Worm (Caenorhabditis elegans): ENCODE results near the gene Y51A2B.2.
"Not testable (repeated sequence)": the region's sequence is repeated elsewhere in the genome, so short reads cannot be mapped to it uniquely, and the experiment has no call there.

The Y51A2B.2 gene

DNA sequence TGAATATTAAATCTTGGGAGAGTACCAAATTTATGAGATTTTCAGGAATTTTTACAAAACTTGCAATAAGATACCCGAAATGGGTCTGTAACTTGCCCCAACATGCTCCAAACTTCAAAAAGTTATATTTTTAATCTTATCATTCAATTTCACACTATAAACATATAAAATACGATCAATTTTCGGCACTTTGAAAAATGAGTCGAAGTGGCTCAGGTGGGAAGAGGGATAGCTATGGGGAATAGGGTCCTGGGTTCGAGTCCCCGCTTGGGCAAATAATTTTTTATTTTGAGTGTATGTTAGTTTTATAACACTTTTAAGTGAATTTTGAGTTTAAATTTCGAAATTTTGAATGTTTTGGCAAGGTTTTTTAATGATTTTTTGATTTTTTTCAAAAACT, 3.3 kb upstream of the Y51A2B.2 start:
- TF ChIP-seq him-1 (tag; optimal IDR thresholded peaks at IDR 0.05) (no peak), W03F9.2 (tag; optimal IDR thresholded peaks at IDR 0.05) (no peak), dao-5 (tag; optimal IDR thresholded peaks at IDR 0.05) (no peak)

DNA sequence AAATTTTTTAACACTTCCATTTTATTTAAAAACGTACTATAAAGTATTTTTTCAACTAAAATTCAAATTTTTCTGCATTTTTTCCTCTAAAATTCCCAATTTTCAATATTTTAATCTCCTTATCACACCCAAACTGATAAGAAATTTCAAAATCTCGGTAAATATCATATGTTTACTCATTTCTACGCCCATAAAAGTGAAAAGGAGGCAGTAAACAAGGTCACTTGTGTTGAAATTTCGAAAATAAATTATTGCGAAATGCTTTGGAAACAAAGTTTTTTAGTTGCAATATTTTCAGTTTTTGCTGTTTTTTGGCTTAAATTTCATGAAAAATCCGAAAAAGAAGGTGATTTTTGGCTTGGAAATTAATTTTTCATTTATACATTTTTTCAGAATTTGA, 2.7 kb upstream of the Y51A2B.2 start, which contains the start of gene C08E8.4:
C08E8.4 (plus strand) TSS at position 268 of the 400 bp plus-strand sequence.
- no peak for TF ChIP-seq W03F9.2 (tag; optimal IDR thresholded peaks at IDR 0.05)
- TF ChIP-seq him-1 (tag; optimal IDR thresholded peaks at IDR 0.05): no peak
- no peak for TF ChIP-seq dao-5 (tag; optimal IDR thresholded peaks at IDR 0.05)

DNA sequence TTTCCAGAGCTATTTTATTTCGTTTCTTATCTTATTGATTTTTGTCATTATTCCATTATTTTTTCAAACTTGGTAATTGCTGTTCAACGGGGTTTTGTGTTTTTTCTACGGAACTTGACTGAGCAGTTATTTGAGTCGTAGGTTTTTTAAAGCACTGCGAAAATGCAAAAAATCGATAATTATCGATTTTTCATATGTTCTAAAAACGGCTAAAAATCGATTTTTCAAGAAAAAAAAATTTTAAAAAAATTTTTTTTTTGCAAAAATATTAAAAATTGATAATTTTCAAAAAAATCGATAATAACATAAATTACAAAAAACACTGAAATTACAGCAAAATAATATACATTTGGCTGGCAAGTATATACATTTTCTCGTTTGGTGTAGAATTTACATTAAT, 1.3 kb downstream of the Y51A2B.2 start:
- TF ChIP-seq dao-5 (tag; optimal IDR thresholded peaks at IDR 0.05) (no peak), W03F9.2 (tag; optimal IDR thresholded peaks at IDR 0.05) (no peak), him-1 (tag; optimal IDR thresholded peaks at IDR 0.05) (no peak)

DNA sequence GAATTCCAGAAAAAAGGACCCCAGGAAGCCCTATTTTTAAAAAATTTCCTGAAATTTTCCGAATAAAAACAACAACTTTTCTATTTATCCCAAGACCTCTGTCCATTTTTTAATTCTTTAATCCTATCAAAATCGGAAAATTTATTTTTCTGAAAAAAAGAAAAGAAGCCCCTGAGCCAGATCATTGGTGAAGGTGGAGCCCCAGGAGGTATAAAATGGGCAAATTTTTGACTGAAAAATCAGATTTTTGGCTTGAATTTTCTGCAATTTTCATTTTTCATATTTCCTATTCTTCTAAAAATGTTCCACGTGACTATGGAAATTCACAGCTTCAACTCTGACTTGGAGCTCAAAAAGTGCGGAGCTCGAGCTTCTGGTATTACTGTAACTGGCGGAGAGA, 4.5 kb downstream of the Y51A2B.2 start, which contains the start of gene Y51A2B.8:
Y51A2B.8 (plus strand) TSS at position 301 of the 400 bp plus-strand sequence.
- TF ChIP-seq dao-5 (tag; optimal IDR thresholded peaks at IDR 0.05): no peak
- TF ChIP-seq him-1 (tag; optimal IDR thresholded peaks at IDR 0.05): no peak
- no peak for TF ChIP-seq W03F9.2 (tag; optimal IDR thresholded peaks at IDR 0.05)

DNA sequence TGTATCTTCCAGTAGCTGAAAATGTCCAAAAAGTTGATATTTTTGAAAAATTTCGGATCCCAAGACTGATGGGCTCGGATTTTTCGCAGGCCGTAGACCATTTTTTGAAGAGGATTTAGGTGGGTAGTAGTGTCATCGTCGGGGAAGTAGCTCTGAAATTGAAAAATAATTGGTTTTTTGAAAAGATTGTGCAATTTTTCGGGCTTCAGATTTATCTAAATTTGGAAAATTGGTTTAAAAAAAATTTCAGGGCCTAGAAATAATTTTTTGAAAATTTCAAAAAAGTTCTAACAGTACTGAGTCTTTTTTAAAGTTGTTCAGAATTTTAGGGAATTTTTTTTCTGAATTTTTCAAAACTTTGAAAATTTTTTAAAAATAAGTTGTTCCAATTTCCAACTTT, 8.3 kb downstream of the Y51A2B.2 start, which contains the start of gene nhr-288:
nhr-288 (minus strand) TSS at position 101 of the 400 bp plus-strand sequence.
- TF ChIP-seq W03F9.2 (tag; optimal IDR thresholded peaks at IDR 0.05) (no peak), him-1 (tag; optimal IDR thresholded peaks at IDR 0.05) (no peak), dao-5 (tag; optimal IDR thresholded peaks at IDR 0.05) (no peak)

DNA sequence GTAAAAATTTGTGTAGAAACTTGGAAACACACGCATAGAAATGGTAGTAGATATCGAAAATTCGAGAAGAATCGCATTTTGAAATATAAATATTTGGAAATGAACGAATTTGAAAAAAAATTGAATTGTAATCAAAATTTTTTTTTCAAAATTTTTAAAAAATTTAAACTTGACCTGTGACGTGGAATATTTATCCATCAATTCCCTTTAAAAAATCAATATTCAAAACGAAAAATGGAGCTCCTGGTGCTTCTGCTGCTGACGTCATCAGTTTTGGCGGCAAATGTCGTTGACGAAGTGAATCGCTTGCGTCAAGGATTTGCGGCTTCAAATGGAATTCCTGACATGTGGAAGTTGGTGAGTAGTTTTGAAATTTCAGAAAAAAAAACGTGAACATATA, 14.8 kb downstream of the Y51A2B.2 start, which contains the start of the genes Y51A2B.4 and Y51A2B.5:
Y51A2B.4 (minus strand) TSS at position 101 of the 400 bp plus-strand sequence.
Y51A2B.5 (plus strand) TSS at position 232 of the 400 bp plus-strand sequence.
- TF ChIP-seq W03F9.2 (tag; optimal IDR thresholded peaks at IDR 0.05) (no peak), dao-5 (tag; optimal IDR thresholded peaks at IDR 0.05) (no peak), him-1 (tag; optimal IDR thresholded peaks at IDR 0.05) (no peak)

DNA sequence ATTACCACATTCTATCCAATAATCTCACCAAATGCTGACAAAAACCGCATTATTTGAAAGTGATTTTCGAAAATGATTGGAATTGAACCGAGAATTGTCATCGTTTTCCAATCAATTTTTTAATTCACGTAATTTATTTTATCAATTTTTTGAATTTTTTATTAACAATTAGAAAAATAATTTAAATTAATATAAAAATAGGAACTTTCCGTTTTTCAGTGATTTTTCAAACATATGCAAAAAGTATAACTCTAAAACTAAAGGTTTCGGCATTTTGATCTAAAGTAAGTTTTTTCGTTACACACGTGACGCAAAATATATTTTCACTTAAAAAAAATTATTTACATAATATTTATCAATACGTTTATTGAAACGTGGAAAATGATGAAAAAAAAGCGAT, 19.9 kb downstream of the Y51A2B.2 start, which contains the start of gene Y51A2B.6:
Y51A2B.6 (minus strand) TSS at position 101 of the 400 bp plus-strand sequence.
- TF ChIP-seq W03F9.2 (tag; optimal IDR thresholded peaks at IDR 0.05) (no peak), him-1 (tag; optimal IDR thresholded peaks at IDR 0.05) (no peak), dao-5 (tag; optimal IDR thresholded peaks at IDR 0.05) (no peak)

DNA sequence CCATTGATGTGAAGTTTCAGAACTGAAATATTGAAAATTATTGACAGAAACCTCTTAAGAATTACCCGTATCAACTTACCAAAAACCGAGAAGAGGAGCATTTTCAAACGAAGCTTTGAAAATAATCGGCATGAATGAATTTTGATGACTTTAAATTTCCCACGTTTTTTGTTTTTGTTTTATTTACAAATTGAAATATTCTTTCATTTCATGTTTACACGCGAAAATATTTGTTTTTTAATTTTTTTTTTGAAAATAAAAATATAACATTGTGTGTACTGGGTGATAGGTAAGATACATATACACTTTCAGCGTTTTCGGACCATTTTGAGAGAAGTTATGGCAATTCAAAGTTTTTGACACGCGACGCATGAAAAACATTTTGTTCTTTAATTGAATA, 21.4 kb downstream of the Y51A2B.2 start, which contains the start of gene Y51A2B.9:
Y51A2B.9 (minus strand) TSS at position 101 of the 400 bp plus-strand sequence.
- no peak for TF ChIP-seq W03F9.2 (tag; optimal IDR thresholded peaks at IDR 0.05)
- no peak for TF ChIP-seq him-1 (tag; optimal IDR thresholded peaks at IDR 0.05)
- no peak for TF ChIP-seq dao-5 (tag; optimal IDR thresholded peaks at IDR 0.05)

DNA sequence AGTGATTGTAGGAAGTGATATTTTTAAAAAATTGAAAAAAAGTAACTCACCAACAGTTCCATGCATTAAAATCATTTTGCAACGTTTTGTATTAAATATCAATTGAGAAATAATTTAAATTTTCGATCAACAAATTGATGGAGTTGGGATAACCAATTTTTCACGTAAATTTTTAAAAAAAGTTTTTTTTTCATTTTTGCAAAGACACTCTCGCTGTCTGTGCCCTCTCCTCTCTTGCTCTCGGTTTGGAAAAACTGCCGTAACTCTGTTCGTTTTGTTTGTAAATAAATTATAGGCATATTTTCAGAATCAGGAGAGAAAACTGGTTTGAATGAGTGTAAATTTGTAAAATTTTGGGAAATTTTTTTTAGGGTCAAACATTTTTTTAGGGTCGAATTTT, 23.5 kb downstream of the Y51A2B.2 start, which contains the start of gene Y51A2B.16:
Y51A2B.16 (minus strand) TSS at position 101 of the 400 bp plus-strand sequence.
- no peak for TF ChIP-seq him-1 (tag; optimal IDR thresholded peaks at IDR 0.05)
- no peak for TF ChIP-seq dao-5 (tag; optimal IDR thresholded peaks at IDR 0.05)
- no peak for TF ChIP-seq W03F9.2 (tag; optimal IDR thresholded peaks at IDR 0.05)

DNA sequence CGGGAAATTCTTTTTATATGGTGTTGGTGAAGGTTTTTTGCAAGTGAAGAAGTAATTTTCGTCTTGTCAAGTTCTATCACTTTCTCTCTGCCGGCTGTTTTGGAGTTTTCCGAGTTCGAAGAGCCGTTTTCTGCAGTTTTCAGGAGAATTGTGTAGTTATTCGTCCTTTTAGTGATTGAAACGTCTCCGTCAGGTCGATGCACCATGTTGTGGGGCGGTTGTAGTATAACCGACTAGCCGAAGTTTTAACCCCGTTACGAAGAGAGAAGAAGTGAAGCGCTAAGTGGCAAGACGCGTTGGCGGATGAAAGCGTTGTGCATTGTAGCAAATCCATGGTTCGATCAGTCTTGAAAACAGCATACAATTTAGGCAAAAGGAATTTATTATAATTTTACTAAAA, 28.4 kb downstream of the Y51A2B.2 start:
- TF ChIP-seq dao-5 (tag; optimal IDR thresholded peaks at IDR 0.05): no peak
- no peak for TF ChIP-seq W03F9.2 (tag; optimal IDR thresholded peaks at IDR 0.05)
- TF ChIP-seq him-1 (tag; optimal IDR thresholded peaks at IDR 0.05): no peak

DNA sequence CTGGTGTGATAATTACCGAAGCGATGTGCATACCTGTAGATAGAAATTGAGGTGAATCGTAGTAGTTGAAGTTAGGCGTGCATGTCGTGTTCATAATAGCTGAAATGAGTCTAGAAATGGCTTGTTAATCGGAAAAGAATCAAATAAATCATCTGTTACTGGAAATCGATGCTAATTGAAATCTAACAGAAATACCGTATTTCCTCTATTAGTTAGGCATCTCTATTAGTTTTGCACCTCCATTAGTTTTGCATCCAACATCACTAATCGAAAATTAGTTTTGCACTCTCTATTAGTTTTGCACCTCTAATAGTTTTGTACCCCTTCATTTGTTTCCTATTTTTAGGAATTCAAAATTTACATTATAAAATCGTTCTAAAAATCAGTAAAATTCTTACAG, 30.5 kb downstream of the Y51A2B.2 start, which contains the start of gene srh-209:
srh-209 (minus strand) TSS at position 101 of the 400 bp plus-strand sequence.
- TF ChIP-seq W03F9.2, him-1, dao-5 (tag; optimal IDR thresholded peaks at IDR 0.05): not testable (repeated sequence)

DNA sequence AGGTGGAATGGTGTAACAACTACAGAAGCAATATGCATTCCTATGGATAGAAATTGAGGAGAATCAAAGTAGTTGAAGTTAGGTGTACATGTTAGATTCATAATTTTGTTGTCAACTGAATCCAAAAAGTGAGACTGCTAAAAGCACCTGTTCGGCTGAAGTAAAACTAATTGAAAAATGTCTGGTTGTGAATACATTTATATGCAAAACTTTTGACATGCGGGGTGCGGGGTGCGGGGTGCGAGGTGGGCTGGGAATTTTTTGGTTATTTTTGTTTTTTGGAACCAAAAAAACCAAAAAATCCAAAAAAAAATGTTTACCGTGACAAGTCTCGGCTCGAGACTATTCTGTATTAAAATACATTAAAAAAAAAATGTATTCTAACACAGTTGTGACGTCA, 35.8 kb downstream of the Y51A2B.2 start, which contains the start of gene srh-207:
srh-207 (minus strand) TSS at position 101 of the 400 bp plus-strand sequence.
- no peak for TF ChIP-seq him-1 (tag; optimal IDR thresholded peaks at IDR 0.05)

DNA sequence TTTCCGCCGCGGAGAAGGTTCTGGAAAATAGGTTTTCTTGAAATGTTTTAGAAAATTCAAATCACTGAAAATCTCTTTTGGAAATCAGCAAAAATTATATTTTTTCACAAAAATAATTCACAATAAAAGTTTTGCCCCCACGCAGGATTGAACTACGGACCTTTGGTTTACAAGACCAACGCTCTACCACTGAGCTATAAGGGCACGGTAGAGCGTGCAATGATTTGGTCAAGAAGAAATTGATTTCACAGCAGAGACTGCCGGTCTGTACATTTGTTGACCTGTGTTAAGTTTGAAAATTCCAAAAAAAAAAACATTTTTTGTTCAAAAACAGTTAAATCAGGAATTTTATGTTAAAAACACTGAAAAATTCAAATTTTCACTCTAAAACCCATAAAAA, 38.1 kb downstream of the Y51A2B.2 start:
- TF ChIP-seq him-1 (tag; optimal IDR thresholded peaks at IDR 0.05): no peak
- no peak for TF ChIP-seq W03F9.2 (tag; optimal IDR thresholded peaks at IDR 0.05)
- TF ChIP-seq dao-5 (tag; optimal IDR thresholded peaks at IDR 0.05): no peak

DNA sequence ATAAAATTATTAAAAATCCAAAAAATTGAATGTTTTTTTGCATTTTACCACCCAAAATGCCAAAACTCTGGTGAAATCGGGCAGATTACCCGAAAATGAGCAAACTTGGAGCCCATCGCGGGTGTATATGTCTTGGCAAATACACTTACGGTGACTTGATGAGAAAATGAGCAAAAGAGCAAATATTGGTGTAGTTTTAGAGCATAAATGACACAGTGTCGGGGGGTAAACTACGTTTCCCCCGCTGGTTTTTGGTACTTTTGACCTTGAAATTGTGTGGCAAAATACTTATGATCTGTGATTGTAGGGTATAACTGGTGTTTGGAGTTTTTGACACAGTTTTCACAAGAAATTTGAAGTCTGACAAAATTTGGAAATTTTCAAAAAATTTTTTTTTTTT, 38.6 kb downstream of the Y51A2B.2 start, which contains the start of gene ZK262.2:
ZK262.2 (minus strand) TSS at position 101 of the 400 bp plus-strand sequence.
- TF ChIP-seq W03F9.2 (tag; optimal IDR thresholded peaks at IDR 0.05) (no peak), dao-5 (tag; optimal IDR thresholded peaks at IDR 0.05) (no peak), him-1 (tag; optimal IDR thresholded peaks at IDR 0.05) (no peak)

DNA sequence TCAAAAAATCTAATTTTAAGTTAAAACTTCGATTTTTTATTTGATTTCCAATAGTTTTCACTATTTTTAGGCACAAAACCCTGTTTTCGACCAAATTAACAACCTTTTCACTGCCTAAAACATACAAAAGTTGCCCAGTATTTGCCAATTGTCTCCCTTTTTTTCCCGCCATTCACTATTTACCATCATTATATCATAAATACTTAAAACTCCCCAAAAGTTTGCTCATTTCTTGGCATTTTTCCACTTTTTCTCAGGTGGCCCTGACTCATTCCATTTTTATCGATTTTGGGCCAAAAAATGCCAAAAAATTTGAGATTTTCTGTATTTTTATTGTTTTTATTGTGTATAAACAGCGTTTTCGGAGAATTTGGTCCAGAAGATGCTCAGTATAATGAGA, 39.8 kb downstream of the Y51A2B.2 start, which contains the start of gene txt-8:
txt-8 (plus strand) TSS at position 301 of the 400 bp plus-strand sequence.
- TF ChIP-seq him-1 (tag; optimal IDR thresholded peaks at IDR 0.05) (no peak), dao-5 (tag; optimal IDR thresholded peaks at IDR 0.05) (no peak), W03F9.2 (tag; optimal IDR thresholded peaks at IDR 0.05) (no peak)
